Worm (Caenorhabditis elegans): ENCODE results near the gene F23H11.4.

The F23H11.4 gene

ce11 chrIII:936037-936507 lies 28.7 kb upstream of the F23H11.4 start, which contains the start of gene fbxa-55:
TSS of gene fbxa-55 (minus strand) at chrIII:936087.
- TF ChIP-seq ztf-25 (GFP tag; IDR thresholded peaks at IDR 0.05) (no peak), ztf-6 (GFP tag; IDR thresholded peaks at IDR 0.05) (no peak), Y53F4B.3 (GFP tag; IDR thresholded peaks at IDR 0.05) (no peak), egrh-3 (GFP tag; IDR thresholded peaks at IDR 0.05) (no peak), F57C9.4 (tag; optimal IDR thresholded peaks at IDR 0.05) (no peak), let-607 (tag; optimal IDR thresholded peaks at IDR 0.05) (peak in 1 of 2 experiments; percentile 2), K11D2.4 (GFP tag; IDR thresholded peaks at IDR 0.05) (no peak), sdz-38 (tag; optimal IDR thresholded peaks at IDR 0.05) (no peak), tbp1 (GFP tag; optimal IDR thresholded peaks at IDR 0.05) (no peak), unc-62 (GFP tag; optimal IDR thresholded peaks at IDR 0.05) (peak; percentile 68), ztf-28 (GFP tag; IDR thresholded peaks at IDR 0.05) (no peak), ceh-58 (GFP tag; IDR thresholded peaks at IDR 0.05) (no peak), rec-8 (tag; optimal IDR thresholded peaks at IDR 0.05) (no peak), F37B4.10 (GFP tag; IDR thresholded peaks at IDR 0.05) (no peak), cebp-1 (GFP tag; IDR thresholded peaks at IDR 0.05) (peak; percentile 69; the same call in 1 of the 2 replicates), cebp-1 (tag; optimal IDR thresholded peaks at IDR 0.05) (peak; percentile 60), nhr-80 (tag; optimal IDR thresholded peaks at IDR 0.05) (peak; percentile 71), F55B11.4 (tag; optimal IDR thresholded peaks at IDR 0.05; ENCODE audit: borderline replicate concordance, insufficient read depth) (no peak), ceh-79 (tag; optimal IDR thresholded peaks at IDR 0.05) (no peak)

- peak; percentile 33 for TF ChIP-seq hrde-1 (tag; optimal IDR thresholded peaks at IDR 0.05; ENCODE audit: borderline replicate concordance)
- peak; percentile 51 for TF ChIP-seq mxl-1 (tag; optimal IDR thresholded peaks at IDR 0.05)
- peak; percentile 46 for TF ChIP-seq mes-4 (tag; optimal IDR thresholded peaks at IDR 0.05)
- TF ChIP-seq F55B11.4 (tag; optimal IDR thresholded peaks at IDR 0.05; ENCODE audit: borderline replicate concordance, insufficient read depth) = peak; percentile 22
- peak; percentile 66 for TF ChIP-seq die-1 (tag; optimal IDR thresholded peaks at IDR 0.05)
- TF ChIP-seq F52B5.7 (tag; optimal IDR thresholded peaks at IDR 0.05) = peak; percentile 60
- peak; percentile 89 for TF ChIP-seq nhr-179 (tag; optimal IDR thresholded peaks at IDR 0.05)
- peak; percentile 18 for TF ChIP-seq xnd-1 (tag; optimal IDR thresholded peaks at IDR 0.05)
- peak; percentile 75 for TF ChIP-seq hlh-12 (tag; optimal IDR thresholded peaks at IDR 0.05)
- TF ChIP-seq ceh-79 (tag; optimal IDR thresholded peaks at IDR 0.05) = peak; percentile 73
- peak in 1 of 2 experiments; percentile 62 for TF ChIP-seq rec-8 (tag; optimal IDR thresholded peaks at IDR 0.05)
Observed at ce11 chrIII:931405-931804, 24.1 kb upstream of the F23H11.4 start.

- TF ChIP-seq lin-40 (tag; optimal IDR thresholded peaks at IDR 0.05) (no peak), K11D2.4 (GFP tag; IDR thresholded peaks at IDR 0.05) (no peak), tlf-1 (GFP tag; optimal IDR thresholded peaks at IDR 0.05) (no peak), ceh-27 (GFP tag; optimal IDR thresholded peaks at IDR 0.05) (no peak), let-526 (GFP tag; IDR thresholded peaks at IDR 0.05) (no peak), aptf-2 (GFP tag; conservative IDR thresholded peaks at IDR 0.05) (no peak)
Observed at ce11 chrIII:926216-926615, 18.9 kb upstream of the F23H11.4 start, which contains the start of gene pef-1. TSS of gene pef-1 (minus strand) at chrIII:926316.

ce11 chrIII:919322-919721 lies 12.0 kb upstream of the F23H11.4 start, which contains the start of gene F23H11.7:
TSS of gene F23H11.7 (minus strand) at chrIII:919422.
- TF ChIP-seq dox-1 (GFP tag; IDR thresholded peaks at IDR 0.05) = no peak
- no peak for TF ChIP-seq tbx-9 (tag; optimal IDR thresholded peaks at IDR 0.05; ENCODE audit: borderline replicate concordance)
- no peak for TF ChIP-seq snpc-1.3 (tag; optimal IDR thresholded peaks at IDR 0.05; ENCODE audit: insufficient read depth)
- TF ChIP-seq F49E8.2 (tag; optimal IDR thresholded peaks at IDR 0.05; ENCODE audit: insufficient read depth) = no peak
- TF ChIP-seq C17E4.6 (GFP tag; IDR thresholded peaks at IDR 0.05) = no peak
- TF ChIP-seq zfh-2 (GFP tag; conservative IDR thresholded peaks at IDR 0.05) = no peak
- TF ChIP-seq madf-3 (GFP tag; IDR thresholded peaks at IDR 0.05) = no peak
- no peak for TF ChIP-seq nfya-1 (tag; optimal IDR thresholded peaks at IDR 0.05; ENCODE audit: borderline replicate concordance, insufficient read depth)
- TF ChIP-seq rec-8 (tag; optimal IDR thresholded peaks at IDR 0.05) = no peak
- TF ChIP-seq aptf-2 (GFP tag; conservative IDR thresholded peaks at IDR 0.05) = no peak
- no peak for TF ChIP-seq ceh-40 (GFP tag; IDR thresholded peaks at IDR 0.05)
- no peak for TF ChIP-seq fkh-3 (tag; optimal IDR thresholded peaks at IDR 0.05)
- TF ChIP-seq xnd-1 (tag; optimal IDR thresholded peaks at IDR 0.05) = no peak
- TF ChIP-seq ekl-4 (GFP tag; IDR thresholded peaks at IDR 0.05) = no peak
- TF ChIP-seq ama-1 (optimal IDR thresholded peaks at IDR 0.05) = no peak
- no peak for TF ChIP-seq ama-1 (GFP tag; optimal IDR thresholded peaks at IDR 0.05)
